Fruit fly (Drosophila melanogaster) whole organism, prepupa: Measurements from ENCODE around the gene CG42681.

Experiments used
- CG10631 ChIP-seq: fragments of 200-800 bp; sonication (Bioruptor generic); optimal IDR thresholded peaks from 2 replicates; lab custom pipeline; 2016; ENCODE audit warnings: missing biosample characterization, missing genetic modification characterization
- CG10669 ChIP-seq: fragments of 200-800 bp; sonication (Bioruptor generic); optimal IDR thresholded peaks from 3 replicates; lab custom pipeline; 2018; ENCODE audit warnings: missing biosample characterization, mild to moderate bottlenecking, missing genetic modification characterization, moderate library complexity
- CG11294 ChIP-seq: fragments of 200-800 bp; sonication (Bioruptor generic); IDR thresholded peaks from 2 replicates; pipeline ENCODE4 v1.3.6; 2022; ENCODE audit warnings: missing biosample characterization, missing genetic modification characterization
- CG11762 ChIP-seq: fragments of 200-800 bp; sonication (Bioruptor generic); optimal IDR thresholded peaks from 3 replicates; lab custom pipeline; 2016; ENCODE audit warnings: missing biosample characterization, missing genetic modification characterization; ENCODE audit not compliant: insufficient read depth
- CG15336 ChIP-seq: fragments of 200-800 bp; sonication (Bioruptor generic); IDR thresholded peaks from 2 replicates; pipeline ENCODE4 v1.3.6; 2022; ENCODE audit warnings: missing biosample characterization, missing genetic modification characterization
- CG16779 ChIP-seq: fragments of 200-800 bp; sonication (Bioruptor generic); optimal IDR thresholded peaks from 3 replicates; lab custom pipeline; 2017; ENCODE audit warnings: missing biosample characterization, mild to moderate bottlenecking, missing genetic modification characterization
- CG3032 ChIP-seq: fragments of 200-800 bp; optimal IDR thresholded peaks from 2 replicates; lab custom pipeline; 2019; ENCODE audit warnings: missing biosample characterization, mild to moderate bottlenecking, missing genetic modification characterization, moderate library complexity
- CG32006 ChIP-seq: fragments of 200-800 bp; sonication (Bioruptor generic); optimal IDR thresholded peaks from 3 replicates; lab custom pipeline; 2017; ENCODE audit warnings: missing biosample characterization, mild to moderate bottlenecking, missing genetic modification characterization
- CG34406 ChIP-seq: fragments of 200-800 bp; sonication (Bioruptor generic); optimal IDR thresholded peaks from 3 replicates; lab custom pipeline; 2016; ENCODE audit warnings: missing biosample characterization, missing genetic modification characterization
- CG3919 ChIP-seq: fragments of 200-800 bp; sonication (Bioruptor generic); optimal IDR thresholded peaks from 3 replicates; lab custom pipeline; 2016; ENCODE audit warnings: missing biosample characterization, missing genetic modification characterization
- CG4318 ChIP-seq: fragments of 200-800 bp; sonication (Bioruptor generic); optimal IDR thresholded peaks from 3 replicates; lab custom pipeline; 2017; ENCODE audit warnings: missing biosample characterization, mild to moderate bottlenecking, missing genetic modification characterization
- CG6163 ChIP-seq: fragments of 200-800 bp; sonication (Bioruptor generic); IDR thresholded peaks from 3 replicates; pipeline ENCODE4 v1.3.6; 2022; ENCODE audit warnings: missing biosample characterization, missing genetic modification characterization
- CG6276 ChIP-seq: fragments of 200-800 bp; sonication (Bioruptor generic); optimal IDR thresholded peaks from 2 replicates; lab custom pipeline; 2017; ENCODE audit warnings: missing biosample characterization, mild to moderate bottlenecking, missing genetic modification characterization
- CG6792 ChIP-seq: fragments of 200-800 bp; sonication (Bioruptor generic); optimal IDR thresholded peaks from 3 replicates; lab custom pipeline; 2016; ENCODE audit warnings: missing biosample characterization, missing genetic modification characterization
- CG6808 ChIP-seq: fragments of 200-800 bp; sonication (Bioruptor generic); optimal IDR thresholded peaks from 3 replicates; lab custom pipeline; 2017; ENCODE audit warnings: missing biosample characterization, missing genetic modification characterization, mild to moderate bottlenecking, moderate library complexity, missing genetic modification reagents
- Eip78C ChIP-seq: fragments of 200-800 bp; sonication (Bioruptor generic); peaks from one replicate; lab custom pipeline; 2016; ENCODE audit warnings: missing biosample characterization, missing genetic modification characterization
- Eip93F ChIP-seq: fragments of 200-800 bp; sonication (Bioruptor generic); optimal IDR thresholded peaks from 2 replicates; lab custom pipeline; 2016; ENCODE audit warnings: missing biosample characterization, mild to moderate bottlenecking, missing genetic modification characterization
- Hr39 ChIP-seq: fragments of 200-800 bp; sonication (Bioruptor generic); optimal IDR thresholded peaks from 2 replicates; lab custom pipeline; 2016; ENCODE audit warnings: missing biosample characterization, missing genetic modification characterization
- Hr4 ChIP-seq: fragments of 200-800 bp; sonication (Bioruptor generic); optimal IDR thresholded peaks from 3 replicates; lab custom pipeline; 2016; ENCODE audit warnings: missing biosample characterization, missing genetic modification characterization
- Lpt ChIP-seq: fragments of 200-800 bp; sonication (Bioruptor generic); optimal IDR thresholded peaks from 3 replicates; lab custom pipeline; 2016; ENCODE audit warnings: missing biosample characterization, missing genetic modification characterization
- Met ChIP-seq: fragments of 200-800 bp; sonication (Bioruptor generic); optimal IDR thresholded peaks from 3 replicates; lab custom pipeline; 2016; ENCODE audit warnings: missing biosample characterization, missing genetic modification characterization
- Sox102F ChIP-seq: fragments of 200-800 bp; sonication (Bioruptor generic); optimal IDR thresholded peaks from 2 replicates; lab custom pipeline; 2016; ENCODE audit warnings: missing biosample characterization, mild to moderate bottlenecking, missing genetic modification characterization
- Sox15 ChIP-seq: fragments of 200-800 bp; sonication (Bioruptor generic); optimal IDR thresholded peaks from 3 replicates; lab custom pipeline; 2016; ENCODE audit warnings: missing biosample characterization, missing genetic modification characterization
- achi ChIP-seq: fragments of 200-800 bp; sonication (Bioruptor generic); optimal IDR thresholded peaks from 3 replicates; lab custom pipeline; 2016; ENCODE audit warnings: missing biosample characterization, missing genetic modification characterization
- cyc ChIP-seq: fragments of 200-800 bp; sonication (Bioruptor generic); optimal IDR thresholded peaks from 3 replicates; lab custom pipeline; 2016; ENCODE audit warnings: missing biosample characterization, missing genetic modification characterization
- eg ChIP-seq: fragments of 200-800 bp; sonication (Bioruptor generic); IDR thresholded peaks from 3 replicates; pipeline ENCODE4 v1.3.6; 2022; ENCODE audit warnings: missing biosample characterization, missing genetic modification characterization
- esn ChIP-seq: fragments of 200-800 bp; sonication (Bioruptor generic); optimal IDR thresholded peaks from 2 replicates; lab custom pipeline; 2016; ENCODE audit warnings: missing biosample characterization, mild to moderate bottlenecking, missing genetic modification characterization, moderate library complexity
- fd59A ChIP-seq: fragments of 200-800 bp; sonication (Bioruptor generic); optimal IDR thresholded peaks from 2 replicates; lab custom pipeline; 2017; ENCODE audit warnings: missing biosample characterization, mild to moderate bottlenecking, missing genetic modification characterization, missing genetic modification reagents
- salr ChIP-seq, 2 experiments: fragments of 200-800 bp; sonication (Bioruptor generic); optimal IDR thresholded peaks; 3 replicates each; lab custom pipeline; 2016 to 2018; ENCODE audit warnings: missing biosample characterization in 2 of 2, missing genetic modification characterization in 2 of 2, mild to moderate bottlenecking in 1 of 2
- spab ChIP-seq: fragments of 200-800 bp; sonication (Bioruptor generic); optimal IDR thresholded peaks from 2 replicates; lab custom pipeline; 2017; ENCODE audit warnings: missing biosample characterization, mild to moderate bottlenecking, missing genetic modification characterization, missing genetic modification reagents
- ss ChIP-seq, 2 experiments: fragments of 200-800 bp; sonication (Bioruptor generic); optimal IDR thresholded peaks; 2 replicates in 1 of 2; 3 replicates in 1 of 2; lab custom pipeline; 2017 to 2018; ENCODE audit warnings: mild to moderate bottlenecking in 2 of 2, missing biosample characterization in 2 of 2, missing genetic modification characterization in 2 of 2, moderate library complexity in 1 of 2
- svp ChIP-seq: fragments of 200-800 bp; sonication (Bioruptor generic); peaks from one replicate; lab custom pipeline; 2016; ENCODE audit warnings: missing biosample characterization, missing genetic modification characterization
- topi ChIP-seq: fragments of 200-800 bp; sonication (Bioruptor generic); optimal IDR thresholded peaks from 3 replicates; lab custom pipeline; 2016; ENCODE audit warnings: missing biosample characterization, missing genetic modification characterization
- vri ChIP-seq: fragments of 200-800 bp; sonication (Bioruptor generic); optimal IDR thresholded peaks from 3 replicates; lab custom pipeline; 2016; ENCODE audit warnings: missing biosample characterization, mild to moderate bottlenecking, missing genetic modification characterization

Gene CG42681

DNA sequence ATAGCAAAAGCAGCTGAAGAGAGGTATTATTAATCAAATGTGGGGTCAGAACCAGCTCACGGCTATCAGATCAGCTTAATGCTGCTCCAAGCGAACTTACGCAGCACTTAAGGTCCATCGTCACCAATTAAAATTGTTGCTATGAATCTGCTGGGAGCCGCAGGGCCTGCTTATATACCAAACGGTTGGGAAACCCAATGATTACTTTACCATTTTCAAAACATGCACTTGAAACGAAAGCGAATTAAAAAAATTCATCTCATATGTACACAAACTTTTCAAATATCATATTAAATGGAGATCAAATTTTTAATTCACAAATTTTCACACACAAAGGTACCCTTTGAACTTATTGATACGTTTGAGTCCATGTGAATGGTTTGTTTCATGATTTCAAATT lies 847 bp downstream of the CG42681 start, which contains the start of gene CG42587:
TSS of gene CG42587 (minus strand) at position 143 of the 400 bp plus-strand sequence.
- TF ChIP-seq Eip93F, result no peak
- peak; percentile 70 for TF ChIP-seq svp (GFP tag; lab: Kevin White, UChicago)

- TF ChIP-seq CG6163 (GFP tag; lab: Robert Waterston, UW), result no peak
- no peak for TF ChIP-seq eg
- TF ChIP-seq vri (GFP tag; lab: Kevin White, UChicago), result no peak
- no peak for TF ChIP-seq cyc
- TF ChIP-seq CG6276 (GFP tag; lab: Kevin White, UChicago), result no peak
- TF ChIP-seq esn (GFP tag; lab: Kevin White, UChicago), result no peak
- TF ChIP-seq Hr4 (GFP tag; lab: Kevin White, UChicago), result no peak
- TF ChIP-seq Eip78C (GFP tag; lab: Kevin White, UChicago), result no peak
- no peak for TF ChIP-seq svp (GFP tag; lab: Kevin White, UChicago)
- no peak for TF ChIP-seq CG15336
- TF ChIP-seq CG4318 (GFP tag; lab: Kevin White, UChicago), result no peak
- no peak for TF ChIP-seq ss (GFP tag; optimal IDR thresholded peaks at IDR 0.05; lab: Kevin White, UChicago)
- no peak for TF ChIP-seq salr (GFP tag; optimal IDR thresholded peaks at IDR 0.05; lab: Kevin White, UChicago)
- no peak for TF ChIP-seq Hr39
- no peak for TF ChIP-seq Sox102F
- no peak for TF ChIP-seq CG10669 (GFP tag; lab: Kevin White, UChicago)
- TF ChIP-seq Sox15 (GFP tag; lab: Kevin White, UChicago), result no peak
- no peak for TF ChIP-seq CG16779 (tag; lab: Kevin White, UChicago)
Observed at dm6 chr2L:14746068-14746467, 1.8 kb downstream of the CG42681 start.

dm6 chr2L:14760467-14760866 lies 16.2 kb downstream of the CG42681 start, which contains the start of gene CG4691:
TSS of gene CG4691 (plus strand) at chr2L:14760767.
- TF ChIP-seq topi (GFP tag; lab: Kevin White, UChicago), result no peak

- TF ChIP-seq CG10631 (GFP tag; lab: Kevin White, UChicago), result no peak
- TF ChIP-seq Met (GFP tag; lab: Kevin White, UChicago), result no peak
- no peak for TF ChIP-seq CG6792 (GFP tag; lab: Kevin White, UChicago)
- TF ChIP-seq CG32006 (GFP tag; lab: Kevin White, UChicago), result no peak
- TF ChIP-seq CG6276 (GFP tag; lab: Kevin White, UChicago), result no peak
- TF ChIP-seq CG11762 (GFP tag; lab: Kevin White, UChicago), result no peak
- no peak for TF ChIP-seq CG34406 (GFP tag; lab: Kevin White, UChicago)
- TF ChIP-seq, all 60 proteins: peak for 0
Observed at dm6 chr2L:14762465-14762864, 18.2 kb downstream of the CG42681 start, which contains the start of gene CSN1a. TSS of gene CSN1a (plus strand) at chr2L:14762765.

DNA sequence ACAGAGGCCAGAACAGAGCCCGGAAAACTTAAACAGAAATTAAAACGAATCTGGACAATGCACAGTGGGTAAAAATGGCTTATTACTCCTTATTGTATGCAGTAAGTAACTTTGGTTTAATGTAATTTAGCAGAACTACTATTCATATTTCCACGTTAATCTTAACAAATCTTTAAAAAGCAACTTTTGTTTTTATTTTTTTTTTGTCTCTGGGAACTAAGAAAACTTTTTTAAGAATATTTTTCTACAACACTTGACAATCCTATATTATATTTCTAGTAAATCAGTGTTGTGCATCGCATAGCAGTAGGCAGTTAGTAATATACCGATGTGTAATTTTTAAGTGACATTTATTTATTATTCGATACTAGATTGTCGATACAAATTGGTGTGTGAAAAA lies 21.4 kb downstream of the CG42681 start, which contains the start of gene CG4701:
TSS of gene CG4701 (plus strand) at position 301 of the 400 bp plus-strand sequence.
- TF ChIP-seq CG16779 (tag; lab: Kevin White, UChicago) (no peak), achi (no peak), CG6163 (GFP tag; lab: Robert Waterston, UW) (no peak), salr (GFP tag; optimal IDR thresholded peaks at IDR 0.05; lab: Kevin White, UChicago) (no peak), CG3919 (GFP tag; lab: Kevin White, UChicago) (no peak), CG10669 (GFP tag; lab: Kevin White, UChicago) (no peak), Met (GFP tag; lab: Kevin White, UChicago) (no peak), spab (GFP tag; lab: Kevin White, UChicago) (no peak), vri (GFP tag; lab: Kevin White, UChicago) (no peak), CG6808 (GFP tag; lab: Kevin White, UChicago) (no peak), Sox15 (GFP tag; lab: Kevin White, UChicago) (no peak), CG3032 (tag; lab: Kevin White, UChicago) (no peak), fd59A (GFP tag; lab: Kevin White, UChicago) (no peak), CG11294 (no peak), Lpt (GFP tag; lab: Kevin White, UChicago) (no peak)
